Fruit fly (Drosophila melanogaster): ENCODE results near the gene zfh1.
A peak's percentile ranks its signal among the peaks of the same experiment; 100 is the strongest.

The zfh1 gene

dm6 chr3R:30813903-30814339, 48.2 kb downstream of the zfh1 start (continued):
- peak; percentile 73; the same call in 2 of the 3 replicates for TF ChIP-seq CG2889 (GFP tag; IDR thresholded peaks at IDR 0.05)
- TF ChIP-seq hth (optimal IDR thresholded peaks at IDR 0.05) = no peak
- TF ChIP-seq CG13287 (GFP tag; IDR thresholded peaks at IDR 0.05; ENCODE audit: partially characterized antibody) = no peak
- peak; percentile 86 for TF ChIP-seq CG17328 (GFP tag; IDR thresholded peaks at IDR 0.05)
- peak; percentile 56 for TF ChIP-seq CG4707 (GFP tag; optimal IDR thresholded peaks at IDR 0.05)
- peak; percentile 29 for TF ChIP-seq CG33557 (GFP tag; optimal IDR thresholded peaks at IDR 0.05)
- peak; percentile 60 for TF ChIP-seq Chrac-16 (GFP tag; optimal IDR thresholded peaks at IDR 0.05)
- no peak for TF ChIP-seq CG34224 (GFP tag; IDR thresholded peaks at IDR 0.05; ENCODE audit: partially characterized antibody)
- TF ChIP-seq Vsx1 (GFP tag; optimal IDR thresholded peaks at IDR 0.05) = peak; percentile 85
- TF ChIP-seq grn (GFP tag; optimal IDR thresholded peaks at IDR 0.05) = peak; percentile 31
- TF ChIP-seq hb (GFP tag; IDR thresholded peaks at IDR 0.05; ENCODE audit: partially characterized antibody) = no peak
- peak; percentile 64; the same call in 1 of the 2 replicates for TF ChIP-seq rib (GFP tag; IDR thresholded peaks at IDR 0.05)
- TF ChIP-seq emc (GFP tag; optimal IDR thresholded peaks at IDR 0.05) = peak; percentile 46
- peak; percentile 41 for TF ChIP-seq pho (GFP tag; optimal IDR thresholded peaks at IDR 0.05)
- TF ChIP-seq Drgx (GFP tag; IDR thresholded peaks at IDR 0.05) = peak; percentile 84
- TF ChIP-seq CG1832 (GFP tag; optimal IDR thresholded peaks at IDR 0.05) = no peak
- TF ChIP-seq NFAT (GFP tag; IDR thresholded peaks at IDR 0.05) = peak; percentile 32; the same call in 1 of the 2 replicates
- peak; percentile 62 for TF ChIP-seq trh (GFP tag; optimal IDR thresholded peaks at IDR 0.05)
- peak; percentile 69 for TF ChIP-seq btn (GFP tag; optimal IDR thresholded peaks at IDR 0.05)
- 0 out of 3 replicates have a peak, but pooled peaks have one; percentile 78 for TF ChIP-seq CG3726 (GFP tag; IDR thresholded peaks at IDR 0.05)
- TF ChIP-seq fd102C (GFP tag; optimal IDR thresholded peaks at IDR 0.05) = peak; percentile 25
- TF ChIP-seq Elba2 (GFP tag; optimal IDR thresholded peaks at IDR 0.05) = no peak
- TF ChIP-seq trem (tag; optimal IDR thresholded peaks at IDR 0.05) = peak; percentile 83
- TF ChIP-seq D19A (tag; optimal IDR thresholded peaks at IDR 0.05) = peak; percentile 74
- peak; percentile 80 for TF ChIP-seq CG3281 (GFP tag; optimal IDR thresholded peaks at IDR 0.05)
- TF ChIP-seq CG7357 (GFP tag; IDR thresholded peaks at IDR 0.05) = peak; percentile 80
- TF ChIP-seq CG6791 (GFP tag; IDR thresholded peaks at IDR 0.05; ENCODE audit: partially characterized antibody) = no peak
- peak; percentile 62; the same call in 1 of the 3 replicates for TF ChIP-seq sr (GFP tag; IDR thresholded peaks at IDR 0.05)
- TF ChIP-seq onecut (GFP tag; IDR thresholded peaks at IDR 0.05) = peak; percentile 78
- peak; percentile 82 for TF ChIP-seq run (tag; optimal IDR thresholded peaks at IDR 0.05)
- peak; percentile 85 for TF ChIP-seq Fer1 (GFP tag; optimal IDR thresholded peaks at IDR 0.05)
- TF ChIP-seq CG14710 (tag; optimal IDR thresholded peaks at IDR 0.05) = peak; percentile 85
- TF ChIP-seq TFAM (GFP tag; optimal IDR thresholded peaks at IDR 0.05) = peak; percentile 59
- peak; percentile 46; the same call in 1 of the 2 replicates for TF ChIP-seq toy (GFP tag; IDR thresholded peaks at IDR 0.05)
- peak; percentile 59 for TF ChIP-seq cato (GFP tag; optimal IDR thresholded peaks at IDR 0.05; ENCODE audit: borderline replicate concordance)
- TF ChIP-seq gfzf (GFP tag; optimal IDR thresholded peaks at IDR 0.05) = peak; percentile 8
- peak; percentile 77 for TF ChIP-seq Oaz (GFP tag; IDR thresholded peaks at IDR 0.05)
- no peak; the same call in 1 of the 2 replicates for TF ChIP-seq CG11085 (GFP tag; IDR thresholded peaks at IDR 0.05)
- TF ChIP-seq Abd-B (GFP tag; optimal IDR thresholded peaks at IDR 0.05) = peak; percentile 85
- TF ChIP-seq repo (GFP tag; optimal IDR thresholded peaks at IDR 0.05) = peak; percentile 82
- peak; percentile 42 for TF ChIP-seq CG31365 (tag; optimal IDR thresholded peaks at IDR 0.05)
- peak; percentile 14 for TF ChIP-seq CG2116 (GFP tag; optimal IDR thresholded peaks at IDR 0.05)
- TF ChIP-seq MESR4 (GFP tag; optimal IDR thresholded peaks at IDR 0.05) = peak; percentile 1
- peak; percentile 77 for TF ChIP-seq seq (GFP tag; IDR thresholded peaks at IDR 0.05)
- TF ChIP-seq CG12236 (GFP tag; optimal IDR thresholded peaks at IDR 0.05) = peak; percentile 71
- no peak for TF ChIP-seq YL-1 (GFP tag; optimal IDR thresholded peaks at IDR 0.05)
- TF ChIP-seq nerfin-1 (tag; optimal IDR thresholded peaks at IDR 0.05) = peak; percentile 81
- no peak for TF ChIP-seq Bgb (GFP tag; IDR thresholded peaks at IDR 0.05; ENCODE audit: partially characterized antibody)
- TF ChIP-seq CG8924 (tag; optimal IDR thresholded peaks at IDR 0.05) = peak; percentile 90
- no peak for TF ChIP-seq Scr (GFP tag; IDR thresholded peaks at IDR 0.05; ENCODE audit: partially characterized antibody)
